Worm (Caenorhabditis elegans) whole organism, young adult: ENCODE data around the gene pbs-3.

Experiments used
- B0035.1 ChIP-seq: sonication (generic microtip); optimal IDR thresholded peaks from 2 replicates; lab custom pipeline; 2016; ENCODE audit warnings: missing genetic modification characterization, mild to moderate bottlenecking, missing compliant biosample characterization, missing genotype, missing genetic modification reagents
- B0261.1 ChIP-seq: sonication (generic microtip); optimal IDR thresholded peaks from 2 replicates; lab custom pipeline; 2016; ENCODE audit warnings: mild to moderate bottlenecking, missing genetic modification characterization, moderate library complexity, missing compliant biosample characterization
- B0336.3 ChIP-seq: fragments of 200-800 bp; sonication (Bioruptor generic); IDR thresholded peaks from 2 replicates; pipeline ENCODE4 v1.3.6; 2022; ENCODE audit warnings: missing genetic modification characterization, missing compliant biosample characterization
- F10E7.11 ChIP-seq: sonication (generic microtip); optimal IDR thresholded peaks from 2 replicates; lab custom pipeline; 2017; ENCODE audit warnings: mild to moderate bottlenecking, missing genetic modification characterization, moderate library complexity, missing compliant biosample characterization
- F22D6.2 ChIP-seq: sonication (generic microtip); optimal IDR thresholded peaks from 2 replicates; lab custom pipeline; 2016; ENCODE audit warnings: mild to moderate bottlenecking, missing genetic modification characterization, missing compliant biosample characterization
- F52B5.7 ChIP-seq: sonication (generic microtip); optimal IDR thresholded peaks from 2 replicates; lab custom pipeline; 2016; ENCODE audit warnings: mild to moderate bottlenecking, missing genetic modification characterization, missing compliant biosample characterization
- F57A8.1 ChIP-seq: fragments of 200-800 bp; sonication (Bioruptor generic); optimal IDR thresholded peaks from 2 replicates; lab custom pipeline; 2018; ENCODE audit warnings: mild to moderate bottlenecking, missing genetic modification characterization, moderate library complexity, missing compliant biosample characterization
- K12H6.12 ChIP-seq: fragments of 200-800 bp; sonication (Bioruptor generic); optimal IDR thresholded peaks from 2 replicates; lab custom pipeline; 2018; ENCODE audit warnings: mild to moderate bottlenecking, missing genetic modification characterization, missing compliant biosample characterization
- T07F8.4 ChIP-seq: sonication (generic microtip); optimal IDR thresholded peaks from 2 replicates; lab custom pipeline; 2016; ENCODE audit warnings: mild to moderate bottlenecking, missing genetic modification characterization, moderate library complexity, missing compliant biosample characterization
- Y67H2A.10 ChIP-seq: fragments of 200-800 bp; sonication (Bioruptor generic); conservative IDR thresholded peaks from 2 replicates; pipeline ENCODE4 v1.3.6; 2022; ENCODE audit warnings: missing genetic modification reagents, missing genetic modification characterization, missing compliant biosample characterization
- ZK185.1 ChIP-seq: sonication (generic microtip); optimal IDR thresholded peaks from 2 replicates; lab custom pipeline; 2016; ENCODE audit warnings: mild to moderate bottlenecking, missing genetic modification characterization, missing compliant biosample characterization; ENCODE audit not compliant: poor library complexity, severe bottlenecking
- ama-1 ChIP-seq, 3 experiments: fragments of 150-350 bp in 1 of 3; sonication (generic microtip) in 2 of 3; optimal IDR thresholded peaks; 2 replicates each; lab custom pipeline; 2014 to 2018; ENCODE audit warnings: missing biosample characterization in 2 of 3, missing genetic modification characterization in 2 of 3, missing genetic modification reagents in 2 of 3
- aptf-2 ChIP-seq: fragments of 200-800 bp; sonication (Bioruptor generic); conservative IDR thresholded peaks from 2 replicates; pipeline ENCODE4 v1.3.6; 2022; ENCODE audit warnings: missing genetic modification reagents, missing genetic modification characterization, missing compliant biosample characterization
- atf-7 ChIP-seq: sonication (generic microtip); optimal IDR thresholded peaks from 2 replicates; lab custom pipeline; 2017; ENCODE audit warnings: mild to moderate bottlenecking, missing genetic modification characterization, missing compliant biosample characterization
- athp-1 ChIP-seq: sonication (generic microtip); optimal IDR thresholded peaks from 2 replicates; lab custom pipeline; 2017; ENCODE audit warnings: mild to moderate bottlenecking, missing genetic modification characterization, missing compliant biosample characterization
- attf-3 ChIP-seq: fragments of 200-800 bp; sonication (Bioruptor generic); conservative IDR thresholded peaks from 2 replicates; pipeline ENCODE4 v1.3.6; 2022; ENCODE audit warnings: missing genetic modification reagents, missing genetic modification characterization, missing compliant biosample characterization
- attf-5 ChIP-seq: fragments of 200-800 bp; sonication (Bioruptor generic); optimal IDR thresholded peaks from 2 replicates; lab custom pipeline; 2018; ENCODE audit warnings: mild to moderate bottlenecking, missing genetic modification characterization, missing compliant biosample characterization
- attf-6 ChIP-seq: fragments of 200-800 bp; sonication (Bioruptor generic); IDR thresholded peaks from 2 replicates; pipeline ENCODE4 v1.3.6; 2022; ENCODE audit warnings: missing genetic modification reagents, missing genetic modification characterization, missing compliant biosample characterization
- ccch-3 ChIP-seq: fragments of 200-800 bp; sonication (Bioruptor generic); optimal IDR thresholded peaks from 2 replicates; lab custom pipeline; 2018; ENCODE audit warnings: mild to moderate bottlenecking, missing genetic modification characterization, missing compliant biosample characterization
- ceh-58 ChIP-seq: fragments of 200-800 bp; sonication (Bioruptor generic); IDR thresholded peaks from 2 replicates; pipeline ENCODE4 v1.3.6; 2022; ENCODE audit warnings: missing genetic modification characterization, missing compliant biosample characterization
- ceh-91 ChIP-seq: fragments of 200-800 bp; sonication (Bioruptor generic); IDR thresholded peaks from 2 replicates; pipeline ENCODE4 v1.3.6; 2022; ENCODE audit warnings: missing genetic modification reagents, missing genetic modification characterization, missing compliant biosample characterization
- chd-7 ChIP-seq: sonication (generic microtip); optimal IDR thresholded peaks from 2 replicates; lab custom pipeline; 2016; ENCODE audit warnings: mild to moderate bottlenecking, missing genetic modification characterization, moderate library complexity, missing compliant biosample characterization
- dox-1 ChIP-seq: fragments of 200-800 bp; sonication (Bioruptor generic); IDR thresholded peaks from 2 replicates; pipeline ENCODE4 v1.3.6; 2022; ENCODE audit warnings: missing genetic modification reagents, missing genetic modification characterization, missing compliant biosample characterization
- efl-1 ChIP-seq: fragments of 150-350 bp; optimal IDR thresholded peaks from 2 replicates; lab custom pipeline; 2014; ENCODE audit warnings: missing biosample characterization, missing genetic modification reagents, missing genetic modification characterization
- egl-18 ChIP-seq: fragments of 200-800 bp; sonication (Bioruptor generic); IDR thresholded peaks from 2 replicates; pipeline ENCODE4 v1.3.6; 2022; ENCODE audit warnings: missing genetic modification reagents, missing genetic modification characterization, missing compliant biosample characterization
- egrh-3 ChIP-seq: fragments of 200-800 bp; sonication (Bioruptor generic); IDR thresholded peaks from 2 replicates; pipeline ENCODE4 v1.3.6; 2022; ENCODE audit warnings: missing genetic modification reagents, missing genetic modification characterization, missing compliant biosample characterization
- fkh-3 ChIP-seq: sonication (generic microtip); optimal IDR thresholded peaks from 2 replicates; lab custom pipeline; 2016; ENCODE audit warnings: mild to moderate bottlenecking, missing genetic modification characterization, missing compliant biosample characterization
- hlh-12 ChIP-seq: sonication (generic microtip); optimal IDR thresholded peaks from 2 replicates; lab custom pipeline; 2016; ENCODE audit warnings: missing genetic modification characterization, missing compliant biosample characterization
- hmg-1.2 ChIP-seq: fragments of 200-800 bp; sonication (Bioruptor generic); IDR thresholded peaks from 2 replicates; pipeline ENCODE4 v1.3.6; 2022; ENCODE audit warnings: missing genetic modification reagents, missing genetic modification characterization, missing compliant biosample characterization
- hmg-20 ChIP-seq: fragments of 200-800 bp; sonication (Bioruptor generic); IDR thresholded peaks from 2 replicates; pipeline ENCODE4 v1.3.6; 2022; ENCODE audit warnings: missing genetic modification reagents, missing genetic modification characterization, missing compliant biosample characterization
- hsf-1 ChIP-seq: fragments of 200-800 bp; sonication (Bioruptor generic); IDR thresholded peaks from 2 replicates; pipeline ENCODE4 v1.3.6; 2022; ENCODE audit warnings: missing genetic modification reagents, missing genetic modification characterization, missing compliant biosample characterization
- madf-6 ChIP-seq: fragments of 200-800 bp; sonication (Bioruptor generic); IDR thresholded peaks from 2 replicates; pipeline ENCODE4 v1.3.6; 2022; ENCODE audit warnings: missing genetic modification reagents, missing genetic modification characterization, missing compliant biosample characterization
- madf-8 ChIP-seq: fragments of 200-800 bp; sonication (Bioruptor generic); conservative IDR thresholded peaks from 2 replicates; pipeline ENCODE4 v1.3.6; 2022; ENCODE audit warnings: missing genetic modification reagents, missing genetic modification characterization, missing compliant biosample characterization
- mes-4 ChIP-seq: sonication (generic microtip); optimal IDR thresholded peaks from 2 replicates; lab custom pipeline; 2016; ENCODE audit warnings: missing genotype, missing genetic modification characterization, missing compliant biosample characterization
- nhr-120 ChIP-seq: fragments of 200-800 bp; sonication (Bioruptor generic); IDR thresholded peaks from 2 replicates; pipeline ENCODE4 v1.3.6; 2022; ENCODE audit warnings: missing genetic modification characterization, missing compliant biosample characterization
- nhr-27 ChIP-seq: fragments of 200-800 bp; sonication (Bioruptor generic); optimal IDR thresholded peaks from 2 replicates; lab custom pipeline; 2018; ENCODE audit warnings: mild to moderate bottlenecking, missing genetic modification characterization, moderate library complexity, missing compliant biosample characterization
- nhr-80 ChIP-seq: sonication (generic microtip); optimal IDR thresholded peaks from 2 replicates; lab custom pipeline; 2016; ENCODE audit warnings: missing genetic modification characterization, missing compliant biosample characterization
- pbrm-1 ChIP-seq: fragments of 200-800 bp; sonication (Bioruptor generic); IDR thresholded peaks from 2 replicates; pipeline ENCODE4 v1.3.6; 2022; ENCODE audit warnings: missing genetic modification reagents, missing genetic modification characterization, missing compliant biosample characterization
- rcor-1 ChIP-seq: fragments of 200-800 bp; sonication (Bioruptor generic); IDR thresholded peaks from 2 replicates; pipeline ENCODE4 v1.3.6; 2022; ENCODE audit warnings: missing genetic modification reagents, missing genetic modification characterization, missing compliant biosample characterization
- rec-8 ChIP-seq, 2 experiments: sonication (generic microtip); optimal IDR thresholded peaks; 2 replicates each; lab custom pipeline; 2016; ENCODE audit warnings: mild to moderate bottlenecking in 2 of 2, missing genetic modification characterization in 2 of 2, missing genetic modification reagents in 2 of 2, missing genotype in 2 of 2, missing biosample characterization in 1 of 2, missing compliant biosample characterization in 1 of 2, moderate library complexity in 1 of 2
- snpc-3.4 ChIP-seq: sonication (generic microtip); optimal IDR thresholded peaks from 2 replicates; lab custom pipeline; 2017; ENCODE audit warnings: missing genetic modification characterization, mild to moderate bottlenecking, missing compliant biosample characterization, antibody characterized with exemption, moderate library complexity, missing genotype, missing genetic modification reagents
- snpc-4 ChIP-seq, 5 experiments: fragments of 150-350 bp in 1 of 5; sonication (generic microtip) in 4 of 5; optimal IDR thresholded peaks; 2 replicates each; lab custom pipeline; 2014 to 2018; ENCODE audit warnings: missing genetic modification characterization in 5 of 5, missing biosample characterization in 3 of 5, antibody characterized with exemption in 2 of 5, mild to moderate bottlenecking in 2 of 5, missing compliant biosample characterization in 2 of 5, missing genotype in 2 of 5, moderate library complexity in 2 of 5, missing genetic modification reagents in 1 of 5
- sptf-2 ChIP-seq: fragments of 200-800 bp; sonication (Bioruptor generic); optimal IDR thresholded peaks from 2 replicates; lab custom pipeline; 2018; ENCODE audit warnings: mild to moderate bottlenecking, missing genetic modification characterization, missing compliant biosample characterization
- tlf-1 ChIP-seq: fragments of 200-800 bp; sonication (Bioruptor generic); optimal IDR thresholded peaks from 2 replicates; lab custom pipeline; 2018; ENCODE audit warnings: mild to moderate bottlenecking, missing genetic modification characterization, missing compliant biosample characterization
- unc-130 ChIP-seq: sonication (generic microtip); optimal IDR thresholded peaks from 2 replicates; lab custom pipeline; 2016; ENCODE audit warnings: missing genetic modification reagents, missing genetic modification characterization, missing compliant biosample characterization
- unc-62 ChIP-seq: fragments of 150-350 bp; optimal IDR thresholded peaks from 2 replicates; lab custom pipeline; 2014; ENCODE audit warnings: missing biosample characterization, missing genetic modification reagents, missing genetic modification characterization
- ztf-18 ChIP-seq: sonication (generic microtip); optimal IDR thresholded peaks from 2 replicates; lab custom pipeline; 2016; ENCODE audit warnings: missing genotype, mild to moderate bottlenecking, missing genetic modification characterization, missing compliant biosample characterization

pbs-3 gene

DNA sequence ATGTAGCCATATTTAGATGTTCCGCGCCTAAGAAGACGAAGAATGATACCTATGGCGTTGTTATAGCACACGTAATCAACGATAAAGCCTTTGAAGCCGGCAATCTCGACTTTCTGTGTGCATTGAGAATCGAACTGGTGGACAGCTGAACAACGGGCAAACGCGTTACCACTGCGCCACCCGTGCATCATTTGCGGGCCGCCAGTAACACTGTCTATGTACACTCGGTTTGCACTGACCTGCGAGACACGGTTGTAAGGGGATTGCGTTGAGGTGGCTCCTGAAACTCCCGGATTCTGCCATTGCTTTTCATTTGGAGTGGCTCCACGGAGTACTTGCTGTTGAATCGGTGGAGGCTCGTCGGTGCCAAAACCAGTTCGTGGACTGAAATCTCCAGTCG, 12.8 kb downstream of the pbs-3 start (continued):
- peak; percentile 15; the same call in 1 of the 2 replicates for TF ChIP-seq hmg-20 (GFP tag; lab: Robert Waterston, UW)
- TF ChIP-seq unc-62 (GFP tag; lab: Kevin White, UChicago): no peak
- peak; percentile 18 for TF ChIP-seq K12H6.12 (tag; lab: Kevin White, UChicago)
- TF ChIP-seq fkh-3 (tag; lab: Kevin White, UChicago): peak; percentile 78
- TF ChIP-seq F22D6.2 (tag; lab: Kevin White, UChicago): peak; percentile 46
- 0 out of 2 replicates have a peak, but pooled peaks have one; percentile 46 for TF ChIP-seq pbrm-1 (GFP tag; lab: Robert Waterston, UW)
- 0 out of 2 replicates have a peak, but pooled peaks have one; percentile 56 for TF ChIP-seq ceh-58 (GFP tag; lab: Robert Waterston, UW)
- TF ChIP-seq mes-4 (tag; lab: Kevin White, UChicago): peak; percentile 76
- peak; percentile 56; the same call in 1 of the 2 replicates for TF ChIP-seq rcor-1 (GFP tag; lab: Robert Waterston, UW)
- no peak for TF ChIP-seq efl-1 (GFP tag; lab: Kevin White, UChicago)
- 0 out of 2 replicates have a peak, but pooled peaks have one; percentile 43 for TF ChIP-seq ceh-91 (GFP tag; lab: Robert Waterston, UW)
- no peak for TF ChIP-seq sptf-2 (GFP tag; lab: Kevin White, UChicago)
- TF ChIP-seq nhr-80 (tag; lab: Kevin White, UChicago): no peak
- TF ChIP-seq hsf-1 (GFP tag; lab: Robert Waterston, UW): peak; percentile 32; the same call in 1 of the 2 replicates
- TF ChIP-seq nhr-120 (GFP tag; lab: Robert Waterston, UW): 0 out of 2 replicates have a peak, but pooled peaks have one; percentile 71
- TF ChIP-seq unc-130: peak; percentile 46
- no peak for TF ChIP-seq egl-18 (GFP tag; lab: Robert Waterston, UW)
- TF ChIP-seq hmg-1.2 (GFP tag; lab: Robert Waterston, UW): peak; percentile 59
- peak; percentile 82 for TF ChIP-seq chd-7 (tag; lab: Kevin White, UChicago)
- no peak for TF ChIP-seq Y67H2A.10 (GFP tag; lab: Robert Waterston, UW)
- peak; percentile 64 for TF ChIP-seq dox-1 (GFP tag; lab: Robert Waterston, UW)
- peak; percentile 79 for TF ChIP-seq B0261.1 (tag; lab: Kevin White, UChicago)
- TF ChIP-seq F10E7.11 (tag; lab: Kevin White, UChicago): peak; percentile 52
- no peak for TF ChIP-seq aptf-2 (GFP tag; lab: Robert Waterston, UW)
- no peak for TF ChIP-seq B0035.1
- TF ChIP-seq attf-3 (GFP tag; lab: Robert Waterston, UW): 0 out of 2 replicates have a peak, but pooled peaks have one; percentile 12
- TF ChIP-seq atf-7 (tag; lab: Kevin White, UChicago): no peak
- peak; percentile 83 for TF ChIP-seq ama-1 (optimal IDR thresholded peaks at IDR 0.05; lab: Kevin White, UChicago)
- TF ChIP-seq ama-1 (GFP tag; optimal IDR thresholded peaks at IDR 0.05; lab: Kevin White, UChicago): peak; percentile 31 to 54
- TF ChIP-seq ztf-18: peak; percentile 23
- no peak for TF ChIP-seq hlh-12 (tag; lab: Kevin White, UChicago)
- TF ChIP-seq snpc-4 (GFP tag; optimal IDR thresholded peaks at IDR 0.05; lab: Kevin White, UChicago): peak; percentile 64
- TF ChIP-seq snpc-4 (tag; optimal IDR thresholded peaks at IDR 0.05; lab: Kevin White, UChicago): peak in 3 of 4 experiments; percentile 24 to 56 (median 29)
- peak; percentile 64 for TF ChIP-seq madf-6 (GFP tag; lab: Robert Waterston, UW)
- TF ChIP-seq ZK185.1 (tag; lab: Kevin White, UChicago): peak; percentile 82
- TF ChIP-seq rec-8 (tag; optimal IDR thresholded peaks at IDR 0.05; lab: Kevin White, UChicago): peak; percentile 53 to 78
- no peak for TF ChIP-seq madf-8 (GFP tag; lab: Robert Waterston, UW)
- TF ChIP-seq snpc-3.4 (tag; lab: Kevin White, UChicago): no peak
- peak; percentile 78 for TF ChIP-seq athp-1 (tag; lab: Kevin White, UChicago)
- TF ChIP-seq B0336.3 (GFP tag; lab: Robert Waterston, UW): peak; percentile 60
- no peak for TF ChIP-seq egrh-3 (GFP tag; lab: Robert Waterston, UW)
- no peak for TF ChIP-seq attf-6
- TF ChIP-seq F57A8.1 (GFP tag; lab: Kevin White, UChicago): no peak
- peak; percentile 51 for TF ChIP-seq attf-5 (GFP tag; lab: Kevin White, UChicago)
- peak; percentile 58 for TF ChIP-seq T07F8.4 (tag; lab: Kevin White, UChicago)
- no peak for TF ChIP-seq ccch-3 (GFP tag; lab: Kevin White, UChicago)
- no peak for TF ChIP-seq tlf-1
- peak; percentile 91 for TF ChIP-seq F52B5.7 (tag; lab: Kevin White, UChicago)
- TF ChIP-seq nhr-27 (tag; lab: Kevin White, UChicago): peak; percentile 31
